Fruit fly (Drosophila melanogaster) whole organism, embryonic: ENCODE data around the gene fit.

ENCODE experiments used
- Aef1 ChIP-seq: fragments of 200-800 bp; sonication (Bioruptor generic); IDR thresholded peaks from 3 replicates; pipeline ENCODE4 v1.3.6; 2022; ENCODE audit warnings: missing biosample characterization, missing genetic modification characterization
- BtbVII ChIP-seq: fragments of 200-800 bp; sonication (Bioruptor generic); optimal IDR thresholded peaks from 3 replicates; lab custom pipeline; 2017; ENCODE audit warnings: missing biosample characterization, mild to moderate bottlenecking, missing genetic modification characterization
- CG10209 ChIP-seq: fragments of 200-800 bp; sonication (Bioruptor generic); optimal IDR thresholded peaks from 3 replicates; lab custom pipeline; 2017; ENCODE audit warnings: missing biosample characterization, mild to moderate bottlenecking, missing genetic modification characterization, missing genetic modification reagents
- CG10959 ChIP-seq: fragments of 200-800 bp; sonication (Bioruptor generic); IDR thresholded peaks from 2 replicates; pipeline ENCODE4 v1.3.6; 2022; ENCODE audit warnings: missing biosample characterization, missing genetic modification characterization
- CG11696 ChIP-seq: fragments of 200-800 bp; sonication (Bioruptor generic); IDR thresholded peaks from 2 replicates; pipeline ENCODE4 v1.3.6; 2022; ENCODE audit warnings: missing biosample characterization, missing genetic modification characterization
- CG12104 ChIP-seq: fragments of 200-800 bp; sonication (Bioruptor generic); optimal IDR thresholded peaks from 3 replicates; lab custom pipeline; 2016; ENCODE audit warnings: missing biosample characterization, missing genetic modification characterization
- CG12236 ChIP-seq: fragments of 200-800 bp; sonication (Bioruptor generic); optimal IDR thresholded peaks from 2 replicates; lab custom pipeline; 2016; ENCODE audit warnings: missing biosample characterization, missing genetic modification characterization
- CG1233 ChIP-seq: fragments of 200-800 bp; sonication (Bioruptor generic); optimal IDR thresholded peaks from 4 replicates; lab custom pipeline; 2018; ENCODE audit warnings: missing biosample characterization, mild to moderate bottlenecking, missing genetic modification characterization
- CG12942 ChIP-seq: fragments of 200-800 bp; sonication (Bioruptor generic); optimal IDR thresholded peaks from 3 replicates; lab custom pipeline; 2016; ENCODE audit warnings: missing biosample characterization, missing genetic modification characterization
- CG17802 ChIP-seq: fragments of 200-800 bp; sonication (Bioruptor generic); optimal IDR thresholded peaks from 2 replicates; lab custom pipeline; 2018; ENCODE audit warnings: missing biosample characterization, mild to moderate bottlenecking, missing genetic modification characterization, moderate library complexity
- CG3163 ChIP-seq: fragments of 200-800 bp; sonication (Bioruptor generic); optimal IDR thresholded peaks from 3 replicates; lab custom pipeline; 2016; ENCODE audit warnings: missing biosample characterization, missing genetic modification characterization
- CG3281 ChIP-seq: fragments of 200-800 bp; sonication (Bioruptor generic); optimal IDR thresholded peaks from 3 replicates; lab custom pipeline; 2017; ENCODE audit warnings: missing biosample characterization, mild to moderate bottlenecking, missing genetic modification characterization
- CG33557 ChIP-seq: fragments of 200-800 bp; sonication (Bioruptor generic); optimal IDR thresholded peaks from 2 replicates; lab custom pipeline; 2019; ENCODE audit warnings: missing biosample characterization, mild to moderate bottlenecking, missing genetic modification characterization, moderate library complexity
- CG3847 ChIP-seq: fragments of 200-800 bp; sonication (Bioruptor generic); IDR thresholded peaks from 2 replicates; pipeline ENCODE4 v1.3.6; 2022; ENCODE audit warnings: missing biosample characterization, missing genetic modification characterization
- CG6765 ChIP-seq: fragments of 200-800 bp; sonication (Bioruptor generic); optimal IDR thresholded peaks from 3 replicates; lab custom pipeline; 2017; ENCODE audit warnings: missing biosample characterization, mild to moderate bottlenecking, missing genetic modification characterization
- CG6791 ChIP-seq: fragments of 200-800 bp; sonication (Bioruptor generic); IDR thresholded peaks from 3 replicates; pipeline ENCODE4 v1.3.6; 2022; ENCODE audit warnings: missing biosample characterization, missing genetic modification characterization; ENCODE audit not compliant: partially characterized antibody
- CG7928 ChIP-seq: fragments of 200-800 bp; sonication (Bioruptor generic); optimal IDR thresholded peaks from 2 replicates; lab custom pipeline; 2017; ENCODE audit warnings: missing biosample characterization, mild to moderate bottlenecking, missing genetic modification characterization
- CG8089 ChIP-seq: fragments of 200-800 bp; sonication (Bioruptor generic); optimal IDR thresholded peaks from 3 replicates; lab custom pipeline; 2016; ENCODE audit warnings: missing biosample characterization, missing genetic modification characterization
- CHES-1-like ChIP-seq: fragments of 200-800 bp; sonication (Bioruptor generic); optimal IDR thresholded peaks from 2 replicates; lab custom pipeline; 2016; ENCODE audit warnings: missing biosample characterization, missing genetic modification characterization
- D ChIP-seq, 2 experiments: fragments of 200-800 bp in 1 of 2; fragments of >200 bp in 1 of 2; sonication (Bioruptor generic) in 1 of 2; optimal IDR thresholded peaks; 2 replicates in 1 of 2; 3 replicates in 1 of 2; lab custom pipeline; 2017; ENCODE audit warnings: mild to moderate bottlenecking in 1 of 2, missing biosample characterization in 1 of 2, missing genetic modification characterization in 1 of 2, missing genetic modification reagents in 1 of 2
- D19A ChIP-seq: fragments of 200-800 bp; optimal IDR thresholded peaks from 3 replicates; lab custom pipeline; 2019; ENCODE audit warnings: missing biosample characterization, mild to moderate bottlenecking, missing genetic modification characterization, moderate library complexity
- Gug ChIP-seq: fragments of 200-800 bp; sonication (Bioruptor generic); IDR thresholded peaks from 4 replicates; pipeline ENCODE4 v1.3.6; 2022; ENCODE audit warnings: missing biosample characterization, missing genetic modification characterization
- Jarid2 ChIP-seq: fragments of 200-800 bp; sonication (Bioruptor generic); optimal IDR thresholded peaks from 3 replicates; lab custom pipeline; 2017; ENCODE audit warnings: mild to moderate bottlenecking, missing biosample characterization, missing genetic modification reagents, missing genetic modification characterization
- MESR4 ChIP-seq: fragments of 200-800 bp; sonication (Bioruptor generic); optimal IDR thresholded peaks from 2 replicates; lab custom pipeline; 2018; ENCODE audit warnings: missing biosample characterization, mild to moderate bottlenecking, missing genetic modification characterization, moderate library complexity
- Neu2 ChIP-seq: fragments of 200-800 bp; sonication (Bioruptor generic); optimal IDR thresholded peaks from 3 replicates; lab custom pipeline; 2016; ENCODE audit warnings: missing biosample characterization, missing genetic modification characterization, borderline replicate concordance
- Opbp ChIP-seq: fragments of 200-800 bp; sonication (Bioruptor generic); IDR thresholded peaks from 3 replicates; pipeline ENCODE4 v1.3.6; 2022; ENCODE audit warnings: missing biosample characterization, missing genetic modification characterization; ENCODE audit not compliant: partially characterized antibody
- Rx ChIP-seq: fragments of 200-800 bp; sonication (Bioruptor generic); IDR thresholded peaks from 2 replicates; pipeline ENCODE4 v1.3.6; 2022; ENCODE audit warnings: missing biosample characterization, missing genetic modification characterization
- YL-1 ChIP-seq: fragments of 200-800 bp; sonication (Bioruptor generic); optimal IDR thresholded peaks from 3 replicates; lab custom pipeline; 2017; ENCODE audit warnings: missing biosample characterization, mild to moderate bottlenecking, missing genetic modification characterization
- bcd ChIP-seq: fragments of 200-800 bp; sonication (Bioruptor generic); optimal IDR thresholded peaks from 2 replicates; lab custom pipeline; 2017; ENCODE audit warnings: missing biosample characterization, mild to moderate bottlenecking, missing genetic modification characterization
- caup ChIP-seq: fragments of 200-800 bp; sonication (Bioruptor generic); optimal IDR thresholded peaks from 3 replicates; lab custom pipeline; 2017; ENCODE audit warnings: missing biosample characterization, mild to moderate bottlenecking, missing genetic modification characterization, moderate library complexity; ENCODE audit not compliant: severe bottlenecking
- disco-r ChIP-seq: fragments of 200-800 bp; sonication (Bioruptor generic); optimal IDR thresholded peaks from 2 replicates; lab custom pipeline; 2016; ENCODE audit warnings: missing biosample characterization, missing genetic modification characterization
- dm ChIP-seq: fragments of 200-800 bp; sonication (Bioruptor generic); optimal IDR thresholded peaks from 3 replicates; lab custom pipeline; 2016; ENCODE audit warnings: missing biosample characterization, missing genetic modification characterization
- fu2 ChIP-seq: fragments of 200-800 bp; sonication (Bioruptor generic); optimal IDR thresholded peaks from 2 replicates; lab custom pipeline; 2016; ENCODE audit warnings: missing biosample characterization, missing genetic modification characterization
- gsb-n ChIP-seq: fragments of 200-800 bp; sonication (Bioruptor generic); optimal IDR thresholded peaks from 3 replicates; lab custom pipeline; 2018; ENCODE audit warnings: missing biosample characterization, mild to moderate bottlenecking, missing genetic modification characterization
- hb ChIP-seq: fragments of 200-800 bp; sonication (Bioruptor generic); IDR thresholded peaks from 3 replicates; pipeline ENCODE4 v1.3.6; 2022; ENCODE audit warnings: missing biosample characterization, missing genetic modification characterization; ENCODE audit not compliant: partially characterized antibody
- ind ChIP-seq: fragments of 200-800 bp; sonication (Bioruptor generic); optimal IDR thresholded peaks from 3 replicates; lab custom pipeline; 2016; ENCODE audit warnings: missing biosample characterization, missing genetic modification characterization
- jigr1 ChIP-seq: fragments of 200-800 bp; sonication (Bioruptor generic); IDR thresholded peaks from 3 replicates; pipeline ENCODE4 v1.3.6; 2022; ENCODE audit warnings: missing biosample characterization, missing genetic modification characterization
- lola ChIP-seq, 3 experiments: fragments of >200 bp in 2 of 3; fragments of 200-800 bp in 1 of 3; sonication (Bioruptor generic) in 1 of 3; optimal IDR thresholded peaks; 2 replicates each; lab custom pipeline; 2017 to 2019; ENCODE audit warnings: missing biosample characterization in 3 of 3, missing genetic modification characterization in 3 of 3, mild to moderate bottlenecking in 1 of 3, moderate library complexity in 1 of 3
- mirr ChIP-seq: fragments of 200-800 bp; sonication (Bioruptor generic); optimal IDR thresholded peaks from 3 replicates; lab custom pipeline; 2018; ENCODE audit warnings: missing biosample characterization, mild to moderate bottlenecking, missing genetic modification characterization
- nom ChIP-seq: fragments of 200-800 bp; sonication (Bioruptor generic); optimal IDR thresholded peaks from 2 replicates; lab custom pipeline; 2017; ENCODE audit warnings: missing biosample characterization, missing genetic modification characterization, mild to moderate bottlenecking, moderate library complexity, missing genetic modification reagents
- pfk ChIP-seq: fragments of 200-800 bp; sonication (Bioruptor generic); optimal IDR thresholded peaks from 2 replicates; lab custom pipeline; 2018; ENCODE audit warnings: missing biosample characterization, mild to moderate bottlenecking, missing genetic modification characterization, moderate library complexity
- schlank ChIP-seq: fragments of 200-800 bp; sonication (Bioruptor generic); optimal IDR thresholded peaks from 2 replicates; lab custom pipeline; 2018; ENCODE audit warnings: missing biosample characterization, mild to moderate bottlenecking, missing genetic modification characterization
- sima ChIP-seq: fragments of 200-800 bp; sonication (Bioruptor generic); optimal IDR thresholded peaks from 2 replicates; lab custom pipeline; 2016; ENCODE audit warnings: missing biosample characterization, missing genetic modification characterization
- sna ChIP-seq: fragments of 200-800 bp; sonication (Bioruptor generic); IDR thresholded peaks from 2 replicates; pipeline ENCODE4 v1.3.6; 2022; ENCODE audit warnings: missing biosample characterization, missing genetic modification characterization; ENCODE audit not compliant: partially characterized antibody
- sob ChIP-seq: fragments of 200-800 bp; sonication (Bioruptor generic); IDR thresholded peaks from 2 replicates; pipeline ENCODE4 v1.3.6; 2022; ENCODE audit warnings: missing biosample characterization, missing genetic modification characterization
- sqz ChIP-seq: fragments of 200-800 bp; sonication (Bioruptor generic); optimal IDR thresholded peaks from 3 replicates; lab custom pipeline; 2018; ENCODE audit warnings: missing biosample characterization, mild to moderate bottlenecking, missing genetic modification characterization
- toy ChIP-seq: fragments of 200-800 bp; sonication (Bioruptor generic); IDR thresholded peaks from 2 replicates; pipeline ENCODE4 v1.3.6; 2022; ENCODE audit warnings: missing biosample characterization, missing genetic modification characterization
- usp ChIP-seq: fragments of >200 bp; optimal IDR thresholded peaks from 2 replicates; lab custom pipeline; 2017; ENCODE audit warnings: missing biosample characterization, missing genetic modification characterization
- wdn ChIP-seq: fragments of 200-800 bp; sonication (Bioruptor generic); IDR thresholded peaks from 2 replicates; pipeline ENCODE4 v1.3.6; 2022; ENCODE audit warnings: missing biosample characterization, missing genetic modification characterization

The fit gene

DNA sequence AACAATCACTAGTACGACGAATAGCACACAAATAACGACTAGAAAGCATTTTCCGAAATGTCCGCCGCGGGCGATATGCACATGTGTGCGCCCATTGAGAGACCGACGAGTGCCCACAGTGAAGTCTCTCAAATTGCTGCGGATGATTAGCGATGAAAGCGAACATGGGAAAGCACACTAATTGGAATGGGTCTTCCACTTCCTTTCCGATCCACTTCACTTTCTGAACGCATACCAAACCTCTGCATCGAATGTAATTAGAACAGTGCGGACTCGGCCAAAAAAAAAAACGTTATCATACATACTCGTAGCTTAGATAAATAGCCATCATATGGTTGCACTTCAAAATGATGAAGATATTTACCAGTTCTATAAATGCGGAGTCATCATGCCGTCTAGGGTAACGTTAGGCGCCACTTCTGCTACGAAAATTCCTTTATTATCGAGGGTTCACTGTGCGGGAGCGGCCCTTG, 34.2 kb downstream of the fit start (continued):
- TF ChIP-seq disco-r (no peak), bcd (GFP tag; lab: Kevin White, UChicago) (no peak), caup (GFP tag; lab: Kevin White, UChicago) (no peak), Jarid2 (no peak), CG33557 (GFP tag; lab: Kevin White, UChicago) (peak; percentile 60), CG12104 (no peak), dm (GFP tag; lab: Kevin White, UChicago) (no peak), CG12236 (GFP tag; lab: Kevin White, UChicago) (no peak), usp (GFP tag; lab: Kevin White, UChicago) (no peak), CG7928 (no peak), hb (GFP tag; lab: Robert Waterston, UW) (no peak), D19A (tag; lab: Kevin White, UChicago) (no peak), mirr (GFP tag; lab: Kevin White, UChicago) (no peak), CG12942 (GFP tag; lab: Kevin White, UChicago) (peak; percentile 3), fu2 (GFP tag; lab: Kevin White, UChicago) (no peak), Opbp (no peak), Neu2 (GFP tag; lab: Kevin White, UChicago) (no peak), Rx (0 out of 2 replicates have a peak, but pooled peaks have one; percentile 3), CG17802 (tag; lab: Kevin White, UChicago) (no peak), sna (GFP tag; lab: Robert Waterston, UW) (no peak), schlank (tag; lab: Kevin White, UChicago) (no peak), MESR4 (GFP tag; lab: Kevin White, UChicago) (no peak), CG3847 (peak; percentile 32; the same call in 1 of the 2 replicates), CG10209 (GFP tag; lab: Kevin White, UChicago) (peak; percentile 50), wdn (no peak), nom (GFP tag; lab: Kevin White, UChicago) (no peak), CG3163 (GFP tag; lab: Kevin White, UChicago) (peak; percentile 35), CG3281 (GFP tag; lab: Kevin White, UChicago) (no peak), CG11696 (GFP tag; lab: Robert Waterston, UW) (no peak), Aef1 (GFP tag; lab: Robert Waterston, UW) (no peak), Gug (GFP tag; lab: Robert Waterston, UW) (0 out of 4 replicates have a peak, but pooled peaks have one; percentile 36), gsb-n (tag; lab: Kevin White, UChicago) (peak; percentile 68), toy (GFP tag; lab: Robert Waterston, UW) (no peak), CG10959 (GFP tag; lab: Robert Waterston, UW) (0 out of 2 replicates have a peak, but pooled peaks have one; percentile 28), CG8089 (GFP tag; lab: Kevin White, UChicago) (peak; percentile 53), sob (GFP tag; lab: Robert Waterston, UW) (peak; percentile 53; the same call in 1 of the 2 replicates), CHES-1-like (GFP tag; lab: Kevin White, UChicago) (peak; percentile 62), D (optimal IDR thresholded peaks at IDR 0.05; lab: Kevin White, UChicago) (no peak), D (GFP tag; optimal IDR thresholded peaks at IDR 0.05; lab: Kevin White, UChicago) (peak; percentile 41), pfk (GFP tag; lab: Kevin White, UChicago) (no peak), CG6791 (GFP tag; lab: Robert Waterston, UW) (no peak), CG1233 (GFP tag; lab: Kevin White, UChicago) (no peak), YL-1 (GFP tag; lab: Kevin White, UChicago) (peak; percentile 1), lola (GFP tag; optimal IDR thresholded peaks at IDR 0.05; lab: Kevin White, UChicago) (peak in 1 of 3 experiments; percentile 55), jigr1 (0 out of 3 replicates have a peak, but pooled peaks have one; percentile 36), CG6765 (GFP tag; lab: Kevin White, UChicago) (no peak), sqz (GFP tag; lab: Kevin White, UChicago) (no peak), sima (GFP tag; lab: Kevin White, UChicago) (no peak), ind (GFP tag; lab: Kevin White, UChicago) (peak; percentile 8), BtbVII (GFP tag; lab: Kevin White, UChicago) (peak; percentile 28)
